Worm (Caenorhabditis elegans) whole organism, dauer: Measurements from ENCODE around the gene nop-1.

Experiments
- unc-62 ChIP-seq: sonication (generic microtip); optimal IDR thresholded peaks from 2 replicates; lab custom pipeline; 2017; ENCODE audit warnings: missing biosample characterization, missing genetic modification reagents, missing genetic modification characterization

The nop-1 gene

DNA sequence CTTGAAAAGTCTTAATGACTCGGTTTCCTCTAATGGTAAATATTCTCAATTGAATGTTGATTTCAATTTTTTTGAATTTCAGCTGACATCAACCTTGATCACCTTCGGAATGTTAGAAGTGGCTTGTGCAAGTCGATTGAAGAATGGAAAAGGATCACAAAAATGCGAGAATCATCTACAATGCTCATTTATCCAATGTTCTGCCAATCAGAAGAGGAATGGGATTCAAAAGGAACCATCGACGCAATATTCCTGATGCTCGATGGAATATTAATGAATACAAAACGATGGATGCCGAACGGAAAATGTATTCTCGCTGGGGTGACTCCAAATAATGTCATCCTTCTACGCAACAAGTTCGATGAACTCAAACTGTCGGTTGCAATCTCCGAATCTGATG, 3.0 kb downstream of the nop-1 start:
- TF ChIP-seq unc-62 (GFP tag; lab: Kevin White, UChicago), result no peak

DNA sequence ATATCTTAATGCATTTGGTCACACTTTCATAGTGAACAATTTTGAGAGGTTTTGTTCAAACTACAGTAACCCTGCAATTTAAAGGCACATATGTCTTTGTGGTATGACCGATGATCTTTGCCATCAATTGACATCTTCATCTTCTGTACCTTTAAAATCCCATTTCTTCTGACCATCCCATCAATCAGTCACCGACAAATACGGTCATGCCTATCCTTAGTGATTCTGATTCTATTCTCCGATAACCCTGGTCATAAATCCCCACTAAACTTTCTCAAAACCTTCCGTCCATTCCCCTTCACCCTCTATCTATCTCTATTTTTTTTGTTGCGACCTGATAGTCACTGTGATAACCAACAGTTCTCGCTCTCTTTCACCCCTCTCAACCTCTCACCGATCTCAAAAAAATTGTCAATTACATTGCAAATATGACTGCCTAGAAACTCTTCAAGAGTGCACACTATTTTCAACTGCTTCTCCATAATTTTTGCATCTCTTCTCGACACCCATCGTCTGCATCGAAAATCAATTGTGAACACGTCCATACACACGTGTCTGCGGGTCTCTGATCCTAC, 5.6 kb downstream of the nop-1 start:
- TF ChIP-seq unc-62 (GFP tag; lab: Kevin White, UChicago), result no peak

DNA sequence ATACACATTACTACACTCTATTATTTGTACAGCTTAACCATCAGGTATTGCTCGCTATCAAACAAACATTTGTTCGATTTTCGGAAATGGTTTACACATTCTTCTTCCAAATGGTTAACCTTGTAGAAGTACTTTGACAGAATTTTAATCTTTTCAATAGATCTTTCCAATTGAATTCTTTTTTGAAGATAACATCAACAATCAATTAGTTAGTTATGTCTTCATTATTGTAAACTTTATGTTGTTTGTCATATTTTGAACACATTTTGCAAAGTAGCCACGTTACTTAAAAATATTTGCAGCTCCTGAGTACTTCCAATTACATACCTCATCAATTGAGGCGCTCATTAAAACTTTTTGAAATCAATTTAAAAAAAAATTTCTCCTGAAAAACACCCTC, 6.8 kb downstream of the nop-1 start:
- no peak for TF ChIP-seq unc-62 (GFP tag; lab: Kevin White, UChicago)

DNA sequence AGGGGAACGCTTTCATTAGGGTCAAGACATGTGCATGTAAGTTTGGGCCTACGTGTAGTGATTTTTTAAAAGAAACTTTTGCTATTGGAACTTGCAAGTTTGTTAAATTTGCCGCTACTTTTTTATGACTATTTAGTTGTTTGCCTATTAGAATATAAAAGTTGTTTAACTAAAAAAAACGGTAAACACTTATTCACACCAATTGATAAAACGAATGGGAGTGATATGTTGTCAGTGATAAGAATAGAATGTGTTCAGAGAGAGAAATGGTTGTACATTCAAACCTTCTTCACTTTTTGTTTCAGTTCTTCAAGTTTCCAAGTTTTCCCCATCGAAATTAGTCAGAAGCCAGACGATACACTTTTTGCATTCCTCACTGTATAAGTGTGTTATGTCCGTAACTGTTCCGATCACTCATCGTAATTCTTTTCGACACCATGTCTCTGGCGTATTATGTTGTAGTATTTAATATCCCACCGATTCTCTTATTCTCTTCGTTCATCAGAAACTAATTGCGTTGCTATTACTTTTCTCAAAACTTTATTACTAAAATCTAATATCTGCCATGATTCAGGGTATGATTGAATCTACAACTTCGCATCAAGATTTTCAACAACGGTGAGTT, 7.4 kb downstream of the nop-1 start, which contains the start of gene dct-6:
Gene dct-6, plus strand, starts transcription at position 575 of the 625 bp plus-strand sequence.
- no peak for TF ChIP-seq unc-62 (GFP tag; lab: Kevin White, UChicago)

DNA sequence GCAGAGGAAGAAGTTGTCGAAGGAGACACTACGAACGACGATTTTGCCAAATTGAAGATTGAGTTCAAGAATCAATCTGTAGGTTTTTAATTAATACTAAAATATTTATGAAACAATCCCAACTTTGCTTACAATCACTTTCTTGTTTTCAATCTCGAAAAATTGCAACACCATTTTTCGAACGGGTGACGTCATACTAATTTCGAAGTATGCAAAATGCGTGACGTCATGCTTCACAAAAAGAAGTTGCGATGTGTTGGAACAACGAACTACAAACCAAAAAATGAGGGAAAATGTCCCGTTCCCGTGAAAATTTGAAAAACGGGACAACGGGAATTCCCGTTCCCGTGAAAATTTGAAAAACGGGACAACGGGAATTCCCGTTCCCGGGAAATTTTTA, 9.1 kb downstream of the nop-1 start:
- no peak for TF ChIP-seq unc-62 (GFP tag; lab: Kevin White, UChicago)

DNA sequence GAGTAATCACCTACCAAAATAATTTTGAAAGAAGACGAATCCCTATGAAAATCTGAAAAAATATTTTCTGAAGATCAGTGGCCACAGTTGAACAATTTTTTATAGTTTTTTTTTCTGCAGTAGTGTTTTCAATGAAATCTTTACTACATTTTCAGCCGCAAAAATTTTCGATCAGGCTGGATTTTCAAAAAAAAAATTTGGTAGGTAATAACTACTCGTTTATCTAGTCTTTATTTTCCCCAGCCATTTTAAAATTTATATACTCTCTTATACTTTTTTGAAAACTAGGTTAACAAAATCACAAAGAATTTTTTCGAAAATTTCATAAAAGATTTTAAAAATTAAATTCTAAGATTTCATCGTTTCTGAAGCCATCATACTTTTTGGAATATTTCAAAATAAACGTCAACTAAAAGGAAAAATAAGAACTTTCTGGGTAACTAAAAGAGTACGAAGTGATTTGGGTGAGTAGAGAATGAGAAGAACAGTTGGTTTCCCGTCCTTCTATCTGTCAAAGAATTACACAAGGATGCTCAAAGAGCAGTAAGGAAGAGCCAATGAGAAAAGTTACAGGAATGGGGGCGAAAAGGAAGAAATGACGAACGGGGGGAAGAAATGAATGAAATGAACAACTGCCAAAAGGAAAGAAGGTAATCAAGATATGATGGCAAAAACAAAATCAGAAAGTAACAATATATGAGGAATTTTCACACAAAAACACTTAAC, 16.6 kb downstream of the nop-1 start, which contains the start of gene mlp-1:
Gene mlp-1, minus strand, starts transcription at position 51 of the 726 bp plus-strand sequence.
- TF ChIP-seq unc-62 (GFP tag; lab: Kevin White, UChicago), result no peak

DNA sequence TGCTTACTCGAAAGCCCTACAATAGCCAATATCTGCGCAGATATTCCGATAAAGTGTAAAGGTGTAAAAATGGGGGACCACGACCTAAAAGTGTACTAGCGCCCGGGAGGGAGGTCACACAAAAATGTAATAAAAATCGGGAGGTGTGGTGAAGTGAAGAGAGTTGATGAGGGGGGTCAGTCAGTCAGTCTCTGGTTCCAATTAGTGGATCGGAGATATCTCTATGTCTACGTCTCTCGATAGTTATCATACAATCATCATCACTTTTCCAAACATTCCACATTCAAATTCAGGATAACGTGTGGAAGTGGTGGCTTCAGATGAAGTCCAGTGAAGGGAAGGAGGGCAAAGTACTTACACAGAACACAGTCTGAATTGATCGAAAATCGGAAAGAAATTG, 17.5 kb downstream of the nop-1 start:
- no peak for TF ChIP-seq unc-62 (GFP tag; lab: Kevin White, UChicago)

DNA sequence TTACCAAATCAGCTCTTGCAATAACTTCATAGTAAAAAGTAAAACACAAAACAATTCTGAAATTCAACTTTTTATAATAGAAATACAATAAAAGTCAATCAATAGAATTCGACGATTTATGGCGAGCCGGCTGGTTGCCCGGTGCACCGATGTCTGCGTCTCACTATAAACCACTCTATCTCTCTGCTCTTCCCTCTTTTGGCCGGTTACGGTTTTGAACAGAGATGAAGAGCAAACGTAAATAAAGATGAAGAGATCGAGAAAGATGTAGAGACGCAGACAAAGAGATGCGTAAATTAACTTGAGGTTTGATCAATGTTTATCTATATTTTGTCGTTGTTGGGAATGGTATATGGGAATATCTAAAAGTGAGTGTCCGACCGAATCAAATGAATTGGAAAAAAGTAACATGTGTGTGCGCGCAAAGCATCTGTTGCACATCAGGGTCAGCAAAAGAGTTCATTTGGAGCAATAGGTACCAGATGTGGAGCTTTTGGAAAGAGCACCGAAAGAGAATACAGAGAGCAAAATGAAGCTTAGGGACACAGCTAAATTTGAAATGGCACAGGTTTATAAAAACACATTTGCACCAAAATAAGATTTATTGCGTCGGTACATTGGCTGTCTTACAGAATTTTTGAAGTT, 21.9 kb downstream of the nop-1 start:
- no peak for TF ChIP-seq unc-62 (GFP tag; lab: Kevin White, UChicago)

DNA sequence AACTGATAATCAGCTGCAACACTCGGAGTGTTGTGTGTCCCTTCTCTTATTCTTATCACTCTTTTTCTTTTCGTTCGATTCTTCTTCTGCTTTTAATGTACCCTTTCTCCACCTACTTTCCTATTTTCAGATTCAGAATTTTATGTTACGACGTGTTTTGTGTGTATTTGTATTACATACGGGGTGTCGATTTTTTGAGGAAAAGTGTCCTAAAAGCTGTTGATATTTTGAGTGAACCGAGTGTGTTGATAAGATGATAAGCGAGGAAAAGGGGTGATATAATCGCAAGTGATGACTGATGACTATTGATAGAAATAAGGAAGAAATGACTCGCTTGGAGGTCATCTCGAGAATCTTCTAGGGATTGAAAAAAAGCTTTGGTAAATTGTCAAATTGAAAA, 22.9 kb downstream of the nop-1 start:
- no peak for TF ChIP-seq unc-62 (GFP tag; lab: Kevin White, UChicago)

DNA sequence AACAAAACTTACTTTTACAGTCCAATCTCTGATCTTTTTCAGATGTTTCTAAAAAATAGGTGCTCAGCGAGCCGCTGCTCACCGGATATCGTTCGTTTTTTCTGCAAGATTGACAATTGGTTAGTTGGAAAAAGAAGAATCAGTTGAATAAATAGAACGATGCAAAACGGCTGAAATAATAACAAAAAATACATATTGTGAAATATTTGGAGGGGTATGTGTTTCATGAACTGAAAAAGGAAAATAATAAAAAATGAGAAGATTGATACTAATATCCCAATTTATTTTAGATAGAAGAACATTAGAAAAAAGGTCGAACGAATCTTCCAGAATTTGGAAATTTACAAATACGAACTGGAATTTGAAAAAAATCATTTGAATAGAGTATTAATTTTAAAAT, 23.5 kb downstream of the nop-1 start, which contains the start of gene frm-2:
Gene frm-2, minus strand, starts transcription at position 101 of the 400 bp plus-strand sequence.
- no peak for TF ChIP-seq unc-62 (GFP tag; lab: Kevin White, UChicago)

DNA sequence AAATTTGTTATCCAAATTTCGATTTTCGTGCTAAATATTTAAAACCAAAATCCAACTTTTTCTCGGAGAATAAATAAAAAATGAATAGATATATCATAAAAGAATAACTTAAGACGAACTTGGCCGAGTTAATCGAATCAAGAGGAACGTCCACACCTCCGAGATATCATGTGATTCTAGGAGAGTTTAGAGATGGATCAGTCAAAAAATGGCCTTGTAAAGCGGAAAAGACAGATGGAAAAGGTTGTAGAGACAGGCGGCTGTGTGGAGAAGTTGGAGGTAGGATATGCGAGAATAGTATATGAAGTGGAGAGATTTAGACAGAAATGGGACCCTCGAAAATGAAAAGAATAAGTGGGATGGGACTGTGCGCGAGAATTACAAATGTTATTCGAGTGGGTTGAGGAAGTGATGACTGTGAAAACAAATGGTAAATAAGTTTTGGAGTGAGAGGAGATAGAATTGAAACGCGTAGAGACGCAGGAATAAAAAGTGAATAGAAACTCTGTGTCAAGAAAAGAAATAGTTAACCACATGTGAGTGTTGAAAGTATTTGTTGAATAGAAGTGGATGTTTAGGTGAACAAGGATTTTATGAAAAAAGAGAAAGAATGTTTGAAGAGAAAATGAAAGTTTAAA, 24.4 kb downstream of the nop-1 start:
- no peak for TF ChIP-seq unc-62 (GFP tag; lab: Kevin White, UChicago)

DNA sequence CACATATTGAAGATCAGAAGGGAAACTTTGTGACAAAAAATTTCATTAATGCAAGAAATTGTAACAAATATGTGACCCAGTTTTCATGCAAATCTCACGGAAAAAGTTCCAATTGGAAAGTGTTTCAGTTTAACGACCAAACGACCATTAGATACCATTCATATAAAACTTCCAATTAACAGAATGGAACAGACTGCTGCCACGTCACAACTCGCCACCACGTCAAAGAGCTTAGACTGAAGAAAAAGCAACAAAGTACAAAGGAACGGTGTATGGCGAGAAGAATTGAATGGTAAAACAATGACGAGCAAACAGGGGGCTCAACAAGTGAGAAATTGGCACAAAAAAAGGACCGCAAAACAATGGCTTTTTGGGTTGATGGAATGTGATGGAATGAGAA, 26.8 kb downstream of the nop-1 start, which contains the start of gene T04C9.3:
Gene T04C9.3, plus strand, starts transcription at position 301 of the 400 bp plus-strand sequence.
- TF ChIP-seq unc-62 (GFP tag; lab: Kevin White, UChicago), result no peak

DNA sequence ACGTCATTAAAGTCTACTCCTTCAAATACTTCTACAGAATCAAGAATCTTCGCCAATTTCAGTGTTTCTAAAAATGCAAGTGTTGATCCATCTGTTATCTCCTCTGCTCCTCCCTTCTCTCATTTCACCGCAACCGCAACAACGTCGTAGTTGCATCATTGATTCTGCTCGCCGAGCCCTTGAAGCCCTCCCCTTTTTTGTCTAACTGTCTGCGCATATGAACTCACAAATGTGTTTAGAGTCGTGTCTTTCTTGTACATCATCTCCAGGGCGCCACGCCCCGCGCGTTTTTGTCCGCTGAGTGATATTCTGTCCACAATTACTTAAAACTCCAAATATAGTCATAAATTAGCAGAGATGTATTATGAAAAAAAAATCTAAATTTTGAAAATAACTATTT, 29.5 kb downstream of the nop-1 start:
- no peak for TF ChIP-seq unc-62 (GFP tag; lab: Kevin White, UChicago)

DNA sequence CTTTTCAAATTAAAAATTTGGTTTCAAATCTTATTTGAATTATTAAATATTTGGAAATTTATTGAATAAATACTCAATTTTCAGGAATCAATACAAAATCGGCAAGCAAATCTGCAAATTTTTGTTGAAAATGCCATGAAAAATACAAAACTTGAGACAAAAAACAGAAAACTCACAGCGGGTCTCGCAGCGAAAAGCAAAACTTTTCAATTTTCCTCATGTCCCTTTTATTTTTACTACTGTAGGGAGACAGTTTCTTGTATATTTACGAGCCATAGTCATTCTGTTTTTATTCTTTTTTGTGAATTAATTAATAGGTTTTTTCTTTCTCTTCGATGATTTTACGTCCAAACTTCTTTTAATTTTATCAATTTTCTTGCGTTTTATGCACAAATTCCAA, 29.9 kb downstream of the nop-1 start:
- TF ChIP-seq unc-62 (GFP tag; lab: Kevin White, UChicago), result no peak

DNA sequence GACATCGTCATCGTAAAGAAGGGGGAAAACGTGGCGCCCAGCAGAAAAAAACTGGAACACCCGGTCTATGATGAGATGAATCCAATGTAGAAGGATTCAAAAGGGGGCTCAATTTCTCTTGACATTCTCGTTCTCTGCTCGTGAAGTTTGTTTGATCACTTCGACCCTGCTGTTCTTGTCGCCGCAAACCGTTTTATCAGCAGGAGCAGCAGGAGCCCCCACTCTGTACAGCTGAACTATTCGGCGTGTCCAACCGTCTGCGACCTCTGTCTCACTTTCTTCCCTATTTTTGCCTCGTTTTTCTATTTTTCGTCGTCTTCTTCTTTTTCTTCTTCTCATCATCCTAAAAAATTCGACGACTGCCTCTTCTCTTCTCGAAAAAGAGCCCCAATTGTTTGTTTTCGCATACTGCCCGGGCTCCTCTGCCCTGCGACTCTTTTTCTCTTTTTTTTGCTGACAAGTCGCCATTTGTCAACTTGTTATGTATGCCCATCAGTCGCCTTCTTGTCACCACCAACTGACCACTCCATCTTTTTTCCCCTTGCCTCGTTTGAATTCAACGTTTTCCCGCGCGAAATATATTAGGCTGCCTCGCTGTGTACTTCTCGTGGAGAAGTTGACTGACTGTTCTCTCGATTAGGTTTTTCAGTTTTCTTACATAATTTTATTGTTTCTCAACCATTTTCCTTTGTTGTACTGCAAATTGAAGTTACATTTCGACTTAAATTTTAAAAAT, 30.6 kb downstream of the nop-1 start:
- TF ChIP-seq unc-62 (GFP tag; lab: Kevin White, UChicago), result no peak
